Fruit fly (Drosophila melanogaster): ENCODE measurements around the gene CG14451.

CG14451 gene

DNA sequence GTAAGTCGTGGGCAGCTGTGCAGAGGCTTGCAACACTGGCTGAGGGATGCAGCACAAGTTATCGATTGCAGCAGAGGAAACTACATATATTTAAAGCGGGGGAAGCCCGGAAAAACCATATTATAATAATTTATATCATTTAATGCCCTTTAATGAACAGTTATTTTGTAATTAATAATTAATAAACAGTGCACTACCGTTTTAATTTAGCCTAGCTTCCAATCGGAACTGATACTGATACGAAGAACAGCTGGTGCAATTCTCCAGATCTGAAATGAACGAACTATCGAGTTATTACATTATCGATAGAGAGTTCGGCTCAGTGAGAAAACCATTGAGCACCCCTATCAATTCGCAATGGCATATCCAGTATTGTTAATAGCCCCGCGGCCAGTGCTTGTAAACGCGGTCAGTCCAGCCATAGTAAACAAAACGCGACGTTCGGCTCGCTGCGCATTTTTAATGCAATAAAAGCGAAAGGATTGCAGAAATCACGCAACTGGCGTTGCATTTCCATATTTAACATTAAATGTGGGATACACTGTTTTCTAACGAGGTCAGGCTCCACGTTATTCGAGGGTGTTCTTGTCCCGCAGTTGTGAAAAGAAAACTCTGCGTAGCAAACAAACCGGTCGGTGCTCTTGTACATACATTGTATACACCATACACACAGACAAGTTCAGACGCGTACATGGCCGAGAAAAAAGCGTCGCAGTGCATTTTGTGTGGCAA lies 19.7 kb upstream of the CG14451 start, which contains the start of gene CG7369 (continued):
- TF ChIP-seq dmrt99B (tag; optimal IDR thresholded peaks at IDR 0.05) (peak; percentile 76), CG42726 (GFP tag; IDR thresholded peaks at IDR 0.05; ENCODE audit: partially characterized antibody) (no peak), CG9215 (GFP tag; IDR thresholded peaks at IDR 0.05) (peak; percentile 89), CG12299 (tag; optimal IDR thresholded peaks at IDR 0.05) (peak; percentile 54), en (GFP tag; optimal IDR thresholded peaks at IDR 0.05) (no peak), CG15073 (GFP tag; optimal IDR thresholded peaks at IDR 0.05) (no peak), Mes4 (GFP tag; optimal IDR thresholded peaks at IDR 0.05) (no peak), lov (optimal IDR thresholded peaks at IDR 0.05) (no peak), lov (GFP tag; IDR thresholded peaks at IDR 0.05) (no peak), pho (GFP tag; optimal IDR thresholded peaks at IDR 0.05) (peak; percentile 83), CG7357 (GFP tag; IDR thresholded peaks at IDR 0.05) (peak; percentile 72; the same call in 2 of the 3 replicates), CG18262 (tag; optimal IDR thresholded peaks at IDR 0.05) (peak; percentile 81), bowl (GFP tag; IDR thresholded peaks at IDR 0.05) (no peak), Ets97D (GFP tag; optimal IDR thresholded peaks at IDR 0.05) (peak; percentile 92), CG6254 (GFP tag; optimal IDR thresholded peaks at IDR 0.05) (peak; percentile 45), ind (GFP tag; optimal IDR thresholded peaks at IDR 0.05) (peak; percentile 90), CG4820 (GFP tag; optimal IDR thresholded peaks at IDR 0.05) (peak; percentile 83), Scr (GFP tag; IDR thresholded peaks at IDR 0.05; ENCODE audit: partially characterized antibody) (peak; percentile 88), CG8944 (GFP tag; optimal IDR thresholded peaks at IDR 0.05) (peak; percentile 62), ci (GFP tag; IDR thresholded peaks at IDR 0.05) (peak; percentile 78), nerfin-2 (GFP tag; IDR thresholded peaks at IDR 0.05; ENCODE audit: partially characterized antibody) (peak; percentile 59), CG6689 (GFP tag; IDR thresholded peaks at IDR 0.05) (peak; percentile 66), danr (GFP tag; IDR thresholded peaks at IDR 0.05) (peak; percentile 24; the same call in 1 of the 2 replicates), dpn (GFP tag; optimal IDR thresholded peaks at IDR 0.05) (peak; percentile 83 to 88), CG6175 (GFP tag; IDR thresholded peaks at IDR 0.05) (0 out of 3 replicates have a peak, but pooled peaks have one; percentile 36), CG9932 (GFP tag; IDR thresholded peaks at IDR 0.05) (peak; percentile 91), Poxn (GFP tag; IDR thresholded peaks at IDR 0.05) (peak; percentile 57; the same call in 1 of the 2 replicates), eve (GFP tag; optimal IDR thresholded peaks at IDR 0.05) (no peak), zen2 (GFP tag; IDR thresholded peaks at IDR 0.05; ENCODE audit: partially characterized antibody) (peak; percentile 34; the same call in 1 of the 3 replicates), lab (GFP tag; optimal IDR thresholded peaks at IDR 0.05) (peak; percentile 83), CG31441 (GFP tag; IDR thresholded peaks at IDR 0.05) (peak; percentile 78), sima (GFP tag; optimal IDR thresholded peaks at IDR 0.05) (no peak), CG4328 (GFP tag; optimal IDR thresholded peaks at IDR 0.05) (peak; percentile 82), twi (tag; optimal IDR thresholded peaks at IDR 0.05) (peak; percentile 63), Vsx1 (GFP tag; optimal IDR thresholded peaks at IDR 0.05) (peak; percentile 66), croc (GFP tag; conservative IDR thresholded peaks at IDR 0.05) (peak; percentile 67), HLH3B (GFP tag; IDR thresholded peaks at IDR 0.05) (peak; percentile 61; the same call in 1 of the 2 replicates), fd3F (GFP tag; optimal IDR thresholded peaks at IDR 0.05) (peak; percentile 82), mirr (GFP tag; optimal IDR thresholded peaks at IDR 0.05) (peak; percentile 61), Lpt (GFP tag; optimal IDR thresholded peaks at IDR 0.05) (no peak), schlank (tag; optimal IDR thresholded peaks at IDR 0.05) (peak; percentile 61), CG10209 (GFP tag; optimal IDR thresholded peaks at IDR 0.05) (peak; percentile 86), CG13424 (tag; optimal IDR thresholded peaks at IDR 0.05) (peak; percentile 81), nmo (GFP tag; optimal IDR thresholded peaks at IDR 0.05) (peak; percentile 89), CG12659 (GFP tag; optimal IDR thresholded peaks at IDR 0.05) (peak; percentile 95), ems (GFP tag; optimal IDR thresholded peaks at IDR 0.05) (peak; percentile 57), NC2β (GFP tag; optimal IDR thresholded peaks at IDR 0.05) (peak; percentile 60), CG8478 (optimal IDR thresholded peaks at IDR 0.05) (no peak), Fer1 (GFP tag; optimal IDR thresholded peaks at IDR 0.05) (peak; percentile 80), wor (GFP tag; IDR thresholded peaks at IDR 0.05) (peak; percentile 63)
